Fruit fly (Drosophila melanogaster) whole organism, embryonic: ENCODE measurements around the gene Ndfip.

Experiments
- Atf6 ChIP-seq: fragments of 200-800 bp; sonication (Bioruptor generic); IDR thresholded peaks from 2 replicates; pipeline ENCODE4 v1.3.6; 2022; ENCODE audit warnings: missing biosample characterization, missing genetic modification characterization
- CG10543 ChIP-seq: fragments of 200-800 bp; sonication (Bioruptor generic); optimal IDR thresholded peaks from 3 replicates; lab custom pipeline; 2017; ENCODE audit warnings: missing biosample characterization, mild to moderate bottlenecking, missing genetic modification characterization, moderate library complexity
- CG11504 ChIP-seq: fragments of 200-800 bp; sonication (Bioruptor generic); optimal IDR thresholded peaks from 3 replicates; lab custom pipeline; 2019; ENCODE audit warnings: missing biosample characterization, mild to moderate bottlenecking, missing genetic modification characterization, moderate library complexity
- CG11695 ChIP-seq: fragments of 200-800 bp; sonication (Bioruptor generic); IDR thresholded peaks from 3 replicates; pipeline ENCODE4 v1.3.6; 2022; ENCODE audit warnings: missing biosample characterization, missing genetic modification characterization
- CG12071 ChIP-seq: fragments of 200-800 bp; sonication (Bioruptor generic); optimal IDR thresholded peaks from 3 replicates; lab custom pipeline; 2018; ENCODE audit warnings: missing biosample characterization, mild to moderate bottlenecking, missing genetic modification characterization
- CG12104 ChIP-seq: fragments of 200-800 bp; sonication (Bioruptor generic); optimal IDR thresholded peaks from 3 replicates; lab custom pipeline; 2016; ENCODE audit warnings: missing biosample characterization, missing genetic modification characterization
- CG12769 ChIP-seq: fragments of 200-800 bp; sonication (Bioruptor generic); optimal IDR thresholded peaks from 2 replicates; lab custom pipeline; 2019; ENCODE audit warnings: missing biosample characterization, mild to moderate bottlenecking, missing genetic modification characterization, moderate library complexity
- CG1602 ChIP-seq: fragments of 200-800 bp; sonication (Bioruptor generic); optimal IDR thresholded peaks from 3 replicates; lab custom pipeline; 2016; ENCODE audit warnings: missing biosample characterization, missing genetic modification characterization
- CG16863 ChIP-seq: fragments of 200-800 bp; sonication (Bioruptor generic); optimal IDR thresholded peaks from 3 replicates; lab custom pipeline; 2016; ENCODE audit warnings: missing biosample characterization, missing genetic modification characterization
- CG17568 ChIP-seq: fragments of 200-800 bp; sonication (Bioruptor generic); optimal IDR thresholded peaks from 2 replicates; lab custom pipeline; 2018; ENCODE audit warnings: missing biosample characterization, mild to moderate bottlenecking, missing genetic modification characterization, moderate library complexity
- CG18599 ChIP-seq: fragments of 200-800 bp; sonication (Bioruptor generic); optimal IDR thresholded peaks from 3 replicates; lab custom pipeline; 2017; ENCODE audit warnings: missing biosample characterization, missing genetic modification characterization, mild to moderate bottlenecking, moderate library complexity, missing genetic modification reagents
- CG33213 ChIP-seq: fragments of 200-800 bp; sonication (Bioruptor generic); optimal IDR thresholded peaks from 3 replicates; lab custom pipeline; 2016; ENCODE audit warnings: missing biosample characterization, missing genetic modification characterization
- CG33557 ChIP-seq: fragments of 200-800 bp; sonication (Bioruptor generic); optimal IDR thresholded peaks from 2 replicates; lab custom pipeline; 2019; ENCODE audit warnings: missing biosample characterization, mild to moderate bottlenecking, missing genetic modification characterization, moderate library complexity
- CG3838 ChIP-seq: fragments of 200-800 bp; sonication (Bioruptor generic); optimal IDR thresholded peaks from 3 replicates; lab custom pipeline; 2016; ENCODE audit warnings: missing biosample characterization, missing genetic modification characterization
- CG4328 ChIP-seq: fragments of 200-800 bp; sonication (Bioruptor generic); optimal IDR thresholded peaks from 3 replicates; lab custom pipeline; 2017; ENCODE audit warnings: missing biosample characterization, missing genetic modification reagents, missing genetic modification characterization
- CG4360 ChIP-seq: fragments of 200-800 bp; sonication (Bioruptor generic); IDR thresholded peaks from 2 replicates; pipeline ENCODE4 v1.3.6; 2022; ENCODE audit warnings: missing biosample characterization, missing genetic modification characterization
- CG5180 ChIP-seq: fragments of 200-800 bp; sonication (Bioruptor generic); optimal IDR thresholded peaks from 3 replicates; lab custom pipeline; 2017; ENCODE audit warnings: missing biosample characterization, missing genetic modification characterization, mild to moderate bottlenecking, moderate library complexity, missing genetic modification reagents
- CG6683 ChIP-seq: fragments of 200-800 bp; sonication (Bioruptor generic); optimal IDR thresholded peaks from 2 replicates; lab custom pipeline; 2017; ENCODE audit warnings: missing biosample characterization, mild to moderate bottlenecking, missing genetic modification characterization, missing genetic modification reagents
- Dbx ChIP-seq: fragments of 200-800 bp; sonication (Bioruptor generic); IDR thresholded peaks from 3 replicates; pipeline ENCODE4 v1.3.6; 2022; ENCODE audit warnings: missing biosample characterization, missing genetic modification characterization
- Dp ChIP-seq: fragments of 200-800 bp; sonication (Bioruptor generic); optimal IDR thresholded peaks from 2 replicates; lab custom pipeline; 2018; ENCODE audit warnings: missing biosample characterization, mild to moderate bottlenecking, missing genetic modification characterization, moderate library complexity
- Elba2 ChIP-seq: fragments of 200-800 bp; sonication (Bioruptor generic); optimal IDR thresholded peaks from 3 replicates; lab custom pipeline; 2016; ENCODE audit warnings: missing biosample characterization, missing genetic modification characterization
- HHEX ChIP-seq: fragments of 200-800 bp; sonication (Bioruptor generic); optimal IDR thresholded peaks from 3 replicates; lab custom pipeline; 2017; ENCODE audit warnings: missing biosample characterization, mild to moderate bottlenecking, missing genetic modification characterization, missing genetic modification reagents
- Hr78 ChIP-seq, 2 experiments: fragments of 200-800 bp in 1 of 2; fragments of >200 bp in 1 of 2; sonication (Bioruptor generic) in 1 of 2; optimal IDR thresholded peaks; 2 replicates each; lab custom pipeline; 2017 to 2019; ENCODE audit warnings: missing biosample characterization in 2 of 2, missing genetic modification characterization in 2 of 2, mild to moderate bottlenecking in 1 of 2, moderate library complexity in 1 of 2
- Jarid2 ChIP-seq: fragments of 200-800 bp; sonication (Bioruptor generic); optimal IDR thresholded peaks from 3 replicates; lab custom pipeline; 2017; ENCODE audit warnings: mild to moderate bottlenecking, missing biosample characterization, missing genetic modification reagents, missing genetic modification characterization
- Mad ChIP-seq: fragments of 200-800 bp; sonication (Bioruptor generic); optimal IDR thresholded peaks from 2 replicates; lab custom pipeline; 2016; ENCODE audit warnings: missing biosample characterization, missing genetic modification characterization
- Mes4 ChIP-seq: fragments of 200-800 bp; sonication (Bioruptor generic); optimal IDR thresholded peaks from 2 replicates; lab custom pipeline; 2016; ENCODE audit warnings: missing biosample characterization, missing genetic modification characterization
- Mrtf ChIP-seq: fragments of 200-800 bp; sonication (Bioruptor generic); IDR thresholded peaks from 3 replicates; pipeline ENCODE4 v1.3.6; 2022; ENCODE audit warnings: missing biosample characterization, missing genetic modification characterization
- Rfx ChIP-seq: fragments of 200-800 bp; sonication (Bioruptor generic); IDR thresholded peaks from 2 replicates; pipeline ENCODE4 v1.3.6; 2022; ENCODE audit warnings: missing biosample characterization, missing genetic modification characterization
- Sox102F ChIP-seq: fragments of 200-800 bp; sonication (Bioruptor generic); optimal IDR thresholded peaks from 2 replicates; lab custom pipeline; 2018; ENCODE audit warnings: missing biosample characterization, mild to moderate bottlenecking, missing genetic modification characterization, moderate library complexity
- Vsx1 ChIP-seq: fragments of 200-800 bp; sonication (Bioruptor generic); optimal IDR thresholded peaks from 2 replicates; lab custom pipeline; 2017; ENCODE audit warnings: missing biosample characterization, mild to moderate bottlenecking, missing genetic modification characterization, missing genetic modification reagents
- ara ChIP-seq: fragments of 200-800 bp; sonication (Bioruptor generic); IDR thresholded peaks from 2 replicates; pipeline ENCODE4 v1.3.6; 2022; ENCODE audit warnings: missing biosample characterization, missing genetic modification characterization
- ase ChIP-seq: fragments of 200-800 bp; sonication (Bioruptor generic); IDR thresholded peaks from 3 replicates; pipeline ENCODE4 v1.3.6; 2022; ENCODE audit warnings: missing biosample characterization, missing genetic modification characterization
- bbx ChIP-seq: fragments of 200-800 bp; sonication (Bioruptor generic); IDR thresholded peaks from 2 replicates; pipeline ENCODE4 v1.3.6; 2022; ENCODE audit warnings: missing biosample characterization, missing genetic modification characterization; ENCODE audit not compliant: partially characterized antibody
- dmrt11E ChIP-seq: fragments of 200-800 bp; sonication (Bioruptor generic); optimal IDR thresholded peaks from 3 replicates; lab custom pipeline; 2018; ENCODE audit warnings: missing biosample characterization, mild to moderate bottlenecking, missing genetic modification characterization, moderate library complexity
- dmrt99B ChIP-seq: fragments of 200-800 bp; sonication (Bioruptor generic); optimal IDR thresholded peaks from 2 replicates; lab custom pipeline; 2018; ENCODE audit warnings: missing biosample characterization, mild to moderate bottlenecking, missing genetic modification characterization, moderate library complexity
- exex ChIP-seq: fragments of 200-800 bp; sonication (Bioruptor generic); optimal IDR thresholded peaks from 4 replicates; lab custom pipeline; 2018; ENCODE audit warnings: missing biosample characterization, mild to moderate bottlenecking, missing genetic modification characterization, moderate library complexity
- ftz-f1 ChIP-seq: fragments of 200-800 bp; sonication (Bioruptor generic); optimal IDR thresholded peaks from 2 replicates; lab custom pipeline; 2016; ENCODE audit warnings: missing biosample characterization, missing genetic modification characterization
- gce ChIP-seq: fragments of 200-800 bp; sonication (Bioruptor generic); IDR thresholded peaks from 3 replicates; pipeline ENCODE4 v1.3.6; 2022; ENCODE audit warnings: missing biosample characterization, missing genetic modification characterization
- jumu ChIP-seq: fragments of 200-800 bp; sonication (Bioruptor generic); optimal IDR thresholded peaks from 3 replicates; lab custom pipeline; 2016; ENCODE audit warnings: missing biosample characterization, missing genetic modification characterization
- klu ChIP-seq: fragments of 200-800 bp; sonication (Bioruptor generic); IDR thresholded peaks from 2 replicates; pipeline ENCODE4 v1.3.6; 2022; ENCODE audit warnings: missing biosample characterization, missing genetic modification characterization
- nau ChIP-seq: fragments of 200-800 bp; sonication (Bioruptor generic); optimal IDR thresholded peaks from 3 replicates; lab custom pipeline; 2017; ENCODE audit warnings: missing biosample characterization, mild to moderate bottlenecking, missing genetic modification characterization, missing genetic modification reagents
- odd ChIP-seq: fragments of 200-800 bp; sonication (Bioruptor generic); optimal IDR thresholded peaks from 2 replicates; lab custom pipeline; 2017; ENCODE audit warnings: missing biosample characterization, mild to moderate bottlenecking, missing genetic modification characterization
- otp ChIP-seq: fragments of 200-800 bp; sonication (Bioruptor generic); IDR thresholded peaks from 3 replicates; pipeline ENCODE4, ENCODE4 v1.3.6; 2022; ENCODE audit warnings: missing biosample characterization, missing genetic modification characterization
- ranshi ChIP-seq: fragments of 200-800 bp; sonication (Bioruptor generic); IDR thresholded peaks from 2 replicates; pipeline ENCODE4 v1.3.6; 2022; ENCODE audit warnings: missing biosample characterization, missing genetic modification characterization
- unc-4 ChIP-seq: fragments of 200-800 bp; sonication (Bioruptor generic); IDR thresholded peaks from 2 replicates; pipeline ENCODE4 v1.3.6; 2022; ENCODE audit warnings: missing biosample characterization, missing genetic modification characterization; ENCODE audit not compliant: partially characterized antibody
- vvl ChIP-seq: fragments of 200-800 bp; sonication (Bioruptor generic); IDR thresholded peaks from 2 replicates; pipeline ENCODE4 v1.3.6; 2022; ENCODE audit warnings: missing biosample characterization, missing genetic modification characterization
- wor ChIP-seq: fragments of 200-800 bp; sonication (Bioruptor generic); IDR thresholded peaks from 2 replicates; pipeline ENCODE4 v1.3.6; 2022; ENCODE audit warnings: missing biosample characterization, missing genetic modification characterization
- z ChIP-seq: fragments of 200-800 bp; sonication (Bioruptor generic); IDR thresholded peaks from 3 replicates; pipeline ENCODE4 v1.3.6; 2022; ENCODE audit warnings: missing biosample characterization, missing genetic modification characterization

Gene Ndfip

DNA sequence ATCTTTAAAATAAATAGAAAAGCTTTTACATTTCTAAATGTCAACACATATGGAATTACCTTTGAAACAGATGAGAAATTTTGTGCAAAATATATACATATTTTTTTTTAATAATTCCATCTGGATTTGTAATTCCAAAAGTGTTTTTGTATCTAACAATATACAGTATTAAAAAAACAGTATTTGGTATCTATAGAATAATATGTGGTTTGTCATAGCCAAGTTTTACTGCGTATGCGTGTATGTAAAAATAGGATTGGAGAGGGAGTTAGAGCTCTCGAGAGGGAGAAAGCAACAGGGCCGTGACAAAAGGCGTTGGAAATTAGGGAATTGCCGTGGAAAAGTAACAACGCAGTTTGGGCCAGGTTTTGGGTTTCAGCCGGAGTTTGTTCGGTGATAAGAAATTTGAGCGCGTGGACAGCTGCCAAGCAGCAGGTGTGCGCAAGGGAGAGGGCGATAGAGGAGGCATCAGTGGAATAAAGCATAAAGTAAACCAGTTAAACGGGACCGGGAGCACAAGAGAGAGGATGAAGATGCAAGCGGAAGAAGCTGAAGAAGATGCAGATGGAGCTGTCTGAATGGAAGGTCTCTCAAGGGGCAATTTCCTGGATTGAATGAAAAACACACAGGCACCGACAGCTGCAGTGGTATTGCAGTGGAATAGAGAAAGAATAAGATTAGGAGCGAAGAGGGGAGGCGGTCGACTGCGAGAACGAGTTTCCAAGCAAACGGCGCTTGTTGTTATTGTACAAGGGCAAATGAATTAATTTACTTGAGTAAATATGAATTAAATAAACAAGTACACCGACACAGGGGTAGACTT lies 991 bp downstream of the Ndfip start (continued):
- TF ChIP-seq Dp (GFP tag; lab: Kevin White, UChicago) (no peak), CG12071 (GFP tag; lab: Kevin White, UChicago) (peak; percentile 37), gce (GFP tag; lab: Robert Waterston, UW) (peak; percentile 78), CG12769 (tag; lab: Kevin White, UChicago) (peak; percentile 66), CG11695 (GFP tag; lab: Robert Waterston, UW) (peak; percentile 76), ara (GFP tag; lab: Robert Waterston, UW) (peak; percentile 86), vvl (peak; percentile 74), dmrt99B (tag; lab: Kevin White, UChicago) (peak; percentile 34), CG33213 (GFP tag; lab: Kevin White, UChicago) (no peak), ranshi (peak; percentile 69; the same call in 1 of the 2 replicates), Jarid2 (GFP tag; lab: Kevin White, UChicago) (peak; percentile 26), CG16863 (GFP tag; lab: Kevin White, UChicago) (no peak), otp (GFP tag; lab: Robert Waterston, UW) (0 out of 3 replicates have a peak, but pooled peaks have one; percentile 12), Mrtf (GFP tag; lab: Robert Waterston, UW) (peak; percentile 28; the same call in 1 of the 3 replicates), Sox102F (GFP tag; lab: Kevin White, UChicago) (peak; percentile 60), exex (tag; lab: Kevin White, UChicago) (peak; percentile 4), nau (GFP tag; lab: Kevin White, UChicago) (peak; percentile 82), bbx (0 out of 2 replicates have a peak, but pooled peaks have one; percentile 28), Rfx (GFP tag; lab: Robert Waterston, UW) (peak; percentile 85), Dbx (peak; percentile 88), dmrt11E (tag; lab: Kevin White, UChicago) (peak; percentile 34), CG11504 (tag; lab: Kevin White, UChicago) (peak; percentile 55), Vsx1 (peak; percentile 79), jumu (GFP tag; lab: Kevin White, UChicago) (peak; percentile 65), CG1602 (no peak), CG12104 (peak; percentile 47), unc-4 (GFP tag; lab: Robert Waterston, UW) (no peak), CG4360 (peak; percentile 81), ase (GFP tag; lab: Robert Waterston, UW) (peak; percentile 55; the same call in 2 of the 3 replicates), CG18599 (GFP tag; lab: Kevin White, UChicago) (peak; percentile 86), Atf6 (GFP tag; lab: Robert Waterston, UW) (peak; percentile 60), CG33557 (GFP tag; lab: Kevin White, UChicago) (no peak), ftz-f1 (peak; percentile 2), HHEX (GFP tag; lab: Kevin White, UChicago) (peak; percentile 33), Mad (GFP tag; lab: Kevin White, UChicago) (no peak), CG10543 (GFP tag; lab: Kevin White, UChicago) (peak; percentile 91), CG17568 (GFP tag; lab: Kevin White, UChicago) (peak; percentile 66), Elba2 (GFP tag; lab: Kevin White, UChicago) (no peak), klu (no peak), wor (GFP tag; lab: Robert Waterston, UW) (no peak), CG4328 (peak; percentile 26), odd (GFP tag; lab: Kevin White, UChicago) (peak; percentile 49), Hr78 (GFP tag; optimal IDR thresholded peaks at IDR 0.05; lab: Kevin White, UChicago) (no peak), Mes4 (GFP tag; lab: Kevin White, UChicago) (no peak), CG6683 (GFP tag; lab: Kevin White, UChicago) (peak; percentile 62), z (GFP tag; lab: Robert Waterston, UW) (peak; percentile 71; the same call in 2 of the 3 replicates), CG3838 (no peak), CG5180 (peak; percentile 64)
